Fruit fly (Drosophila melanogaster) whole organism, larva: ENCODE data around the gene Wnt10.
A peak's percentile ranks its signal among the peaks of the same experiment; 100 is the strongest.

Source experiments
- noc ChIP-seq: fragments of 200-800 bp; sonication (Bioruptor generic); optimal IDR thresholded peaks from 3 replicates; lab custom pipeline; 2019; ENCODE audit warnings: missing biosample characterization, mild to moderate bottlenecking, missing genetic modification characterization, moderate library complexity

Wnt10 gene

DNA sequence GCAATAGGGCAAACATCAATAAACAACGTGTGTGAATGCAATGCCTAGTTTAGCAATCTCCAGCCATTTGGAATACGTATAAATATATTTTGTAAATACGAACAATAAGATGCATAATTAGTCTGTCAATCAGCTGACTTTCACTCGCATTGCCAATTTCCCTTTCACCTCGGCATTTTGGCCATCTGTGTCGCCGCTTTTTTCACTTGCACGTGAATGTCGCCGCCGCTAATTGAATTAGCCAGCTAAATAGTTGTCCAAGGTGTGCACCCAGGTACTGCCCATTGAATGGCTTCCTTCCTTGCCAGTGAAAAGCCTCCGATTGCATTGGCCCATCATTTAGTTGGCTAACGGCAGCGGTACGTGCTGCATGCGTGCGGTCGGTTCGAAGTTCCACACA, 14.2 kb downstream of the Wnt10 start, which contains the start of gene ninaC:
TSS of gene ninaC (plus strand) at position 301 of the 400 bp plus-strand sequence.
- TF ChIP-seq noc (tag; lab: Kevin White, UChicago), result no peak

DNA sequence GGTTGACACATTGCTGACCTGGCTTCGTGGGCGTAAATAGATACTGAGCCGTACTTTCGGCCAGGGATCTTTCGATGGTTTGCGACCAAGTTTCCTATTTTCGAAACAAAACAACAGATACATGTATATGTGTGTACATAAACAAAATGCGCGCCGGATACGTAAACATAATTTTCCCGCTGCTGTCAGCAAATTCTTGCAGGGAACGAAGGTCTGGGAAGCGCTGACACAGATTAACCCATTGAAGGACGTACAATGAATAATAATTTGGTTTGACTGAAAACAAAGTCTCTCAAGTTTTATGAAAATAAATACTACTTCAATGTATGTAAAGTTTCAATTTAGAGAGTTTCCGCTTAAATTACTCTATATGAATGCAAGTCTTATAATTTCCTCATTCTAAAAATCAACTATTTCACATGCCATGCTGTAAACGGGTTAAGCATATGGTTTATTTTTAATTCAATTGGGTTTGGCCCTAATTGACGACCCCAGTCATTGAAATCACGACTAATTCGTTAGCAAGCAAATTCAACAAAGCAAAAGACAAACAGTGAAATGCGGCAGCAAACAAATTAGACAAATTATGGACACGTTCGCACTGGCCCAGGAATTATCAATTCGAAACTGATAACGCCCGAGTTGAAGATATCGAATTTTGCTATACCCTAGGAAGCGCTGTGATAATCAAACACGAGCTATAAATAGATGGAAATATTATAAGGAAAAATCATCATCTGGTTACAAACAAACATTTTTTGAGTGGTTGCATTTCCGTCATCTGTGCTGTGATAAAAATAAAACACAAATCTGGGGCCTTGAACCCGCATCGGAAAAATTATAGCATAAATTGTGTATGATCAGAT, 23.6 kb downstream of the Wnt10 start:
- no peak for TF ChIP-seq noc (tag; lab: Kevin White, UChicago)

- TF ChIP-seq noc (tag; lab: Kevin White, UChicago), result no peak
Measured at dm6 chr2L:7387813-7388558, 24.8 kb downstream of the Wnt10 start, which contains the start of the genes CG5149 and gudu. Gene CG5149, minus strand, starts transcription at chr2L:7388253. Gene gudu, plus strand, starts transcription at chr2L:7388508.

DNA sequence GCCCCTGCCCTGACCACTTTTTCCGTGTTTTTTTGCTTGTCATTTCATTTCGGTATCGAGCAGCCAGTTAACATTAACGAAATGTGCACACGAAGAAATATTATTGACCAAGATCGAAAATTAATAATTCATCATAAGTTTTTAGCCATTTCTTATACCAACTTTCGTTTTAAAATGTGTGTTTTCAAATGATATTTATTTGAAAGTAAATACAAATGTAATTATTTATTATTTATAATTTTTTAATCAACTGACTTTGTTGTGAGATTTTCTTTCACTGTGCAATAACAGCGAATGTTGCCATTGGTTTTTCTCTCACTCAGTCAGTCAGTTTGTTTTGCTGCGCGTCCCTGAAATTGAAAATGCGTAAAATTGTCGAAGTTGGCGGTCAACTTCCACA, 32.6 kb downstream of the Wnt10 start:
- no peak for TF ChIP-seq noc (tag; lab: Kevin White, UChicago)

dm6 chr2L:7396962-7397361, 33.8 kb downstream of the Wnt10 start:
- peak; percentile 44 for TF ChIP-seq noc (tag; lab: Kevin White, UChicago)

DNA sequence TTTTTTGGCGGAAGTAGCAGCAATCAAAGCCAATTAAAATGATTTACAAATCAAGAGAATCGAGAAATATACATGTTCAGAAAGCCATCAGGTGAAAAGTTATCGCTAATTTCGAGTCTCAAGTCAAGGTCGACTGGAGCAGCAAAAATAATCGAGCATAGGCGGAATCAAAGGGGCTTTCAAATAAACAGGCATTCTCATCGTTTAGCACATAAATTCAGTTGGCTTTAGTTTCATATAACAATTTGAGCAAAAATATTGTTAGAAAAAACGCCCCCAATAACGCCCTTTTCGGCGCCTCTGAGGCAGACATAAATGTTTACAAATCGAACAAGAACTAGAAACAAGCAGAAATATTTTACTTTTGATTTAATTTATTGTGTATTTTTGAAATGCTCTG, 34.6 kb downstream of the Wnt10 start:
- TF ChIP-seq noc (tag; lab: Kevin White, UChicago), result no peak

dm6 chr2L:7398528-7398927, 35.3 kb downstream of the Wnt10 start, which contains the start of gene CG5160:
Gene CG5160, minus strand, starts transcription at chr2L:7398750.
- TF ChIP-seq noc (tag; lab: Kevin White, UChicago), result no peak

DNA sequence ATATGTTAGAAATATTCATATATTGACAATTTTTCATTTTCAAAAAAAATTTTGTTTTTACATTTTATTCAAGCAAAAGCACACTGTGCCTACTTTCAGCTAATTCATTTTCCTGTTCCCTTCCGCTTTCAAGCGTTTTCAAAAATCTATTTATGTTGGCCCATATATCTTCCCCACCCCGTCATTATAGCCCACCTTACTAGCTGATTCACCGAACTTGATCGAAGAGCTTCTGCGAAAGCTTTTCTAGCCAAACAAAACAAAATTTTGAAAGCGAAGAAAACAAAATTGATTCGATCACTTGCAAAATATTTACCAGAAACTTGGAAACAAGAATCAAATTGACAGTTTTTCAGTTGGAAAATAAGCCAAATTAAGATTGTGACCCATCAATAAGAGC, 37.8 kb downstream of the Wnt10 start, which contains the start of gene CG5171:
TSS of gene CG5171 (plus strand) at position 311 of the 400 bp plus-strand sequence.
- no peak for TF ChIP-seq noc (tag; lab: Kevin White, UChicago)

DNA sequence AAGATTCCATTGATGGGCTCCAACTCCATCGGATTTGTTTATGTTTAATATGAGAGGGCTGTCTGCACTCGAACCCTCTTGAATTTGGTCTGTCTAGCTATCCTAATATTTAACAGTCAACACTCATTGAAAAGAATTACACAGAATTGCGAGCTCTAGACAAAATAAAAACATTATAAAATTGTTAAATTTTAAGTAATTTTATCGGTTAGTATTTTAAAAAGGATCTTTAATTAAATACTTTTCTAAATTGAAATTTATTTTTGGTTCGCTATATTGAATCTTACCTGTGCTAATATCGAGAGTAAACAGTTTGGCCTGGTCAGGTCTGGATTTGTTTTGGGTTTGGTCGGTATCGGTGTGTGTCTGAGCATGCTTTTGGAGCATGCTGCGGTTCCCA, 38.4 kb downstream of the Wnt10 start:
- peak; percentile 88 for TF ChIP-seq noc (tag; lab: Kevin White, UChicago)

DNA sequence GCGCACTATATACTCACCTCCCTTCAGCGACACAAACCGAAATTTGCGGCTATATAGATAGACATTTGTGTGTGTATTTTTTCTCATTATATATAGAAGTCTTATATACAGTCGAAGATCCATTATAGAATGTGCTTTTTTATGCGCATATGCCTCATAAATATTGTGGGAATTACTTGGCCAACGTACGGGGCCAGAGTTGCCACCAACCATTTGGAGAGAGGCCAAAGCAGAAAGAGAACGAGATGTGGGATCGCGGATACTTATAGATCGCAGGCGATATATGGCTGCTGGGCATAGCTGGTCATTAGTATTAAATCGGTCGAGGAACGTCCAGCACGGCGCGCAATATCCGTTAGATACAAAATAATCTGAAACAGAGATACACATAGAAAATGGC, 41.7 kb downstream of the Wnt10 start, which contains the start of gene CG5177:
TSS of gene CG5177 (plus strand) at position 305 of the 400 bp plus-strand sequence.
- no peak for TF ChIP-seq noc (tag; lab: Kevin White, UChicago)

dm6 chr2L:7407638-7408037, 44.5 kb downstream of the Wnt10 start:
- TF ChIP-seq noc (tag; lab: Kevin White, UChicago), result no peak

DNA sequence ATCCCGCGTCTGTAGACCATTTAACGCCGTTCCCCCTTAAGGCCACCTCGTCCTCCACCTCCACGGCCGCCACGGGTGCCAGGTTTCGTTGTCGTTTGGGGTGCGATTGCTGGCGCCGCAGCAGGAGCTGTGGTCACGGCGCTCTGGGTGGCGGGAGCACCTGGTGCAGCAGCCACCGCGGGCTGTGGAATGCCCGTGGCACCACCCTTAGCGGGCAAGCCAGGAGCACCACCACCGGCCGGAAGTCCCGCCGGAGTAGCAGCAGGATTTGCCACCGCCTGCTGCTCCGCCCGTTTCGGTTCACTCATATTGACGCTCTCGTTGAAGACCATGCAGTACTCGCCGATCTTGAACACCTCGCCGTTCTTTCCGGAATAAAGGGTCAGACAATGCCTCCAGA, 45.8 kb downstream of the Wnt10 start:
- TF ChIP-seq noc (tag; lab: Kevin White, UChicago), result no peak

- TF ChIP-seq noc (tag; lab: Kevin White, UChicago), result no peak
Measured at dm6 chr2L:7409602-7410001, 46.4 kb downstream of the Wnt10 start, which contains the start of gene CG5181. Gene CG5181, minus strand, starts transcription at chr2L:7409809.

- TF ChIP-seq noc (tag; lab: Kevin White, UChicago), result no peak
Measured at dm6 chr2L:7410609-7411008, 47.4 kb downstream of the Wnt10 start, which contains the start of gene CG15818. Gene CG15818, plus strand, starts transcription at chr2L:7410909.

DNA sequence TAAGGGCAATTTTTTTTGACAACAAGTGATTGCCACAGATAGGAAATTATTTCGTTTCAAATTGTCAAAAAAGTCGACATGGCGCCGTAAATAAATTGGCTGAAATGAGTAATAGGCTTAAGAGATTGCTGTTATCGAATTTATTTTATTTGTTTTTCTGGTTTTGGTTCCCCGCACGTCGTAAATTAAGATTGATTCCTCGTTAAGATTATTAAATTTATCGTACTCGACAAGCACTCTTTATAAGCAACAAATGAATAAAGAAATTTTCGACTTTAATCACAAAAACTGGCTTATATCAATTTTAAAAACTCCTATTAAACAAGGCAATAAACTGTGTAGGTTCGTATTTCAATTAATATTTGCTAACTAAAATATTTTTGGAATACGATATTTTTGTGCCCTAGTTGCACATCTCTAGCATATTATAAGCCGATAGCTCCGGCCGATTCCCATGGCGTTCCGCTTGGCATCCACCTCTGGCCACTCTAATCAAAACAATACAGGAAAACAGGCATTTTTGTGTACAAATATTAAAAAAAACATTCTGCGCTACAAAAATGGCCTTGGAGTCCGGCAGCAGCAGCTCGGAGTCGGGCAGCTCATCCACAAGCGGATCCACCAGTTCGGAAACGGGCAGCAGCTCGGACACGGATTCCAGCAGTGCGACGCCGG, 48.9 kb downstream of the Wnt10 start, which contains the start of gene chm:
TSS of gene chm (plus strand) at position 471 of the 675 bp plus-strand sequence.
- peak; percentile 63 for TF ChIP-seq noc (tag; lab: Kevin White, UChicago)
